Worm (Caenorhabditis elegans) whole organism, L4 larva: ENCODE results near the gene glrx-5.

Experiments used
- Y5F2A.4 ChIP-seq: fragments of 200-800 bp; sonication (Bioruptor generic); optimal IDR thresholded peaks from 2 replicates; lab custom pipeline; 2018; ENCODE audit warnings: mild to moderate bottlenecking, missing genetic modification characterization, missing compliant biosample characterization
- aha-1 ChIP-seq: fragments of 150-350 bp; peaks from one replicate; lab custom pipeline; 2014; ENCODE audit warnings: missing biosample characterization, missing genetic modification characterization
- ama-1 ChIP-seq: fragments of 150-350 bp; optimal IDR thresholded peaks from 2 replicates; lab custom pipeline; 2014; ENCODE audit warnings: inconsistent platforms, mixed read lengths
- ceh-20 ChIP-seq: fragments of 200-800 bp; sonication (Bioruptor generic); IDR thresholded peaks from 2 replicates; pipeline ENCODE4 v1.3.6; 2022; ENCODE audit warnings: missing genetic modification reagents, missing genetic modification characterization, missing compliant biosample characterization
- cey-2 ChIP-seq: sonication (generic microtip); optimal IDR thresholded peaks from 3 replicates; lab custom pipeline; 2017; ENCODE audit warnings: missing genetic modification characterization, mild to moderate bottlenecking, missing compliant biosample characterization, antibody characterized with exemption, borderline replicate concordance; ENCODE audit not compliant: insufficient read depth
- dpl-1 ChIP-seq: fragments of 150-350 bp; optimal IDR thresholded peaks from 2 replicates; lab custom pipeline; 2014; ENCODE audit warnings: missing biosample characterization, missing genetic modification reagents, missing genetic modification characterization
- fkh-10 ChIP-seq: fragments of 150-350 bp; optimal IDR thresholded peaks from 2 replicates; lab custom pipeline; 2014; ENCODE audit warnings: missing biosample characterization, missing genetic modification reagents, missing genetic modification characterization
- nhr-237 ChIP-seq: sonication (generic microtip); optimal IDR thresholded peaks from 2 replicates; lab custom pipeline; 2017; ENCODE audit warnings: missing biosample characterization, missing genetic modification characterization
- nhr-41 ChIP-seq: fragments of 200-800 bp; sonication (Bioruptor generic); IDR thresholded peaks from 2 replicates; pipeline ENCODE4 v1.3.6; 2022; ENCODE audit warnings: missing genetic modification reagents, missing genetic modification characterization, missing compliant biosample characterization
- unc-130 ChIP-seq: sonication (generic microtip); optimal IDR thresholded peaks from 2 replicates; lab custom pipeline; 2016; ENCODE audit warnings: missing genetic modification reagents, missing genetic modification characterization, missing compliant biosample characterization

DNA sequence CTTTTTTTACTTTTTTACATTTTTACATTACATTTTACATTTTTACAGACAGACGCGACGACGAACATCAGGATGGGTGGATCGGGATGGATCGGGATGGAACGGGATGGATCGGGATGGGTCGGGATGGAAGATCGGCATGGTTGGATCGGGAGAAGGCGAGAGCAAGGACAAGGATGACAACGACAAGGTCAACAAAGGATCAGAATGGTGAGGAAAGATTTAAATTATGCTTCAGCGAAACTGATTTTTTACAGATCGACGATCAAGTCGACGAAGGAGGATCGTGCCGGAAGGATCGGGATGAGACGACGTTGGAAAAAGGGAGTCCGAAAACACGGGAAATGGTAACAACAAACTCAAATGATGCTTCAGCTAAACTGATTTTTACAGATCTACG lies 14.4 kb upstream of the glrx-5 start:
- TF ChIP-seq nhr-41 (no peak), cey-2 (tag; lab: Kevin White, UChicago) (no peak), fkh-10 (no peak), dpl-1 (GFP tag; lab: Kevin White, UChicago) (no peak), unc-130 (no peak), ama-1 (lab: Kevin White, UChicago) (no peak), ceh-20 (GFP tag; lab: Robert Waterston, UW) (no peak), aha-1 (tag; lab: Kevin White, UChicago) (peak; percentile 92), nhr-237 (tag; lab: Kevin White, UChicago) (no peak), Y5F2A.4 (GFP tag; lab: Kevin White, UChicago) (no peak)
